Worm (Caenorhabditis elegans) whole organism, L4/young adult: Measurements from ENCODE around the gene dph-7.

ENCODE experiments used
- dao-5 ChIP-seq: sonication (generic microtip); optimal IDR thresholded peaks from 2 replicates; lab custom pipeline; 2016; ENCODE audit warnings: missing genotype, missing genetic modification characterization, moderate library complexity, missing compliant biosample characterization
- him-1 ChIP-seq: sonication (generic microtip); optimal IDR thresholded peaks from 2 replicates; lab custom pipeline; 2016; ENCODE audit warnings: missing genotype, missing genetic modification reagents, missing genetic modification characterization, missing compliant biosample characterization

DNA sequence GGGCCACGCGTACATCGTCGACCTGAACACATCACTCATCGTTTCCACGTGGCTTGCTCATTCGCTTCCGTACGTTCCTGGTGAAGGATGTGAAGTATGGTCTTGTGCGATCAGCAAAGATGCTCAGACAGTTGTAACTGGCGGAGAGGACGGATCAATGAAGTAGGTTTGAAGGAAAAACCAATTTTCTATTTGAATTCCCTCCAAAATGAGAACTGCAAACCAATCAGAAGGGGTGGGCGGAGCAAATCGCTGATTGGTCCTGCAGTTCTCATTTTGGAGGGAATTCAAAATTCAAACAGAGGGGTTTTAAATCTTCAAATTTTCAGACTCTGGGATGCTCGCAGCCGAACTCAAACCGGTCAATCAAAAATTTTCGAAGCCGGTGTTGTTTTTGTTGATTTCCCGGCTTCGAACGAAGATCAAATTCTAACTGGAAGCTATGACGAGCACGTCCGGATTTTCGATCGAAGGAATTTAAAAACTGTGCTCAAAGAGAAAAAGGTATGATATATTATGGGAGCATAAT is 2.5 kb downstream of the dph-7 start:
- TF ChIP-seq him-1 (tag; lab: Kevin White, UChicago) (no peak), dao-5 (tag; lab: Kevin White, UChicago) (no peak)
